Worm (Caenorhabditis elegans): ENCODE data around the gene Y69H2.10.

The Y69H2.10 gene

DNA sequence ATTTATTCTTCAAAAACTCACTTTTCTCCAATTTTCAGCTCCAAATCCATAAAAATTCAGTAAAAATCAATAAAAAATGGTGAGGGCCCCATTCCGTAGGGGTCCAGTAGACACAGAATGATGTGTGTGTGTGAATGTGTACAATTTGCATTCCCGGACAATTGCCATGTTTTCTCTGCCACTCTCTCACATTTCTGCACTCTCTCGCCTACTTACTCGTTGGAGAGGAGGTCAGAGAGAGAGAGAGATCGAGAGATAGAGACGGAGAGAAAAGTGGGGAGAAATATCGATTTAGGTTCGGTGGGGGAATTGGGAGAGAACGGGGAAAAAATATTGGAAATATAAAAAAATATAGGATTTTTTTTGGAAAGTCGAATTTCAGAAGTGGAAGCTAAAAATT lies 53.5 kb downstream of the Y69H2.10 start:
- peak; percentile 37 for TF ChIP-seq sox-4 (tag; optimal IDR thresholded peaks at IDR 0.05)
- TF ChIP-seq pqm-1 (tag; optimal IDR thresholded peaks at IDR 0.05): no peak
- TF ChIP-seq mab-9 (GFP tag; IDR thresholded peaks at IDR 0.05): no peak
- no peak for TF ChIP-seq ceh-8 (GFP tag; optimal IDR thresholded peaks at IDR 0.05)
- TF ChIP-seq dsc-1 (tag; optimal IDR thresholded peaks at IDR 0.05): peak; percentile 81
- TF ChIP-seq F16B12.6 (tag; optimal IDR thresholded peaks at IDR 0.05): peak; percentile 58
- peak; percentile 87 for TF ChIP-seq xbp-1 (tag; optimal IDR thresholded peaks at IDR 0.05)
- peak; percentile 64 for TF ChIP-seq skn-1 (tag; optimal IDR thresholded peaks at IDR 0.05)
- no peak for TF ChIP-seq aha-1 (tag; optimal IDR thresholded peaks at IDR 0.05)
- TF ChIP-seq pag-3 (tag; optimal IDR thresholded peaks at IDR 0.05; ENCODE audit: borderline replicate concordance, insufficient read depth): no peak
- no peak for TF ChIP-seq fkh-8 (tag; optimal IDR thresholded peaks at IDR 0.05)
- TF ChIP-seq fkh-4 (tag; optimal IDR thresholded peaks at IDR 0.05; ENCODE audit: borderline replicate concordance): no peak
- peak; percentile 47 for TF ChIP-seq C16A3.4 (tag; optimal IDR thresholded peaks at IDR 0.05)
- TF ChIP-seq sptf-1 (tag; optimal IDR thresholded peaks at IDR 0.05): no peak
- TF ChIP-seq mep-1 (tag; optimal IDR thresholded peaks at IDR 0.05): peak; percentile 96
- peak; percentile 11 for TF ChIP-seq blmp-1 (tag; optimal IDR thresholded peaks at IDR 0.05)
- TF ChIP-seq hpl-2 (GFP tag; optimal IDR thresholded peaks at IDR 0.05): no peak
- no peak for TF ChIP-seq unc-30 (tag; optimal IDR thresholded peaks at IDR 0.05)
- TF ChIP-seq ceh-88 (GFP tag; IDR thresholded peaks at IDR 0.05): no peak
- peak; percentile 30 for TF ChIP-seq lin-39 (tag; optimal IDR thresholded peaks at IDR 0.05)
- peak; percentile 78 for TF ChIP-seq nhr-20 (tag; optimal IDR thresholded peaks at IDR 0.05)
- TF ChIP-seq elt-2 (tag; optimal IDR thresholded peaks at IDR 0.05): peak; percentile 35
- no peak for TF ChIP-seq C04F5.9 (tag; optimal IDR thresholded peaks at IDR 0.05)
- no peak for TF ChIP-seq pax-3 (tag; optimal IDR thresholded peaks at IDR 0.05)
- TF ChIP-seq egl-13 (tag; optimal IDR thresholded peaks at IDR 0.05): no peak
- TF ChIP-seq rnt-1 (tag; optimal IDR thresholded peaks at IDR 0.05): no peak
- TF ChIP-seq nhr-77 (tag; optimal IDR thresholded peaks at IDR 0.05): peak; percentile 64
- TF ChIP-seq mef-2 (tag; optimal IDR thresholded peaks at IDR 0.05): no peak
- peak; percentile 76 for TF ChIP-seq irx-1 (tag; optimal IDR thresholded peaks at IDR 0.05)
- peak; percentile 90 for TF ChIP-seq nhr-19 (GFP tag; conservative IDR thresholded peaks at IDR 0.05)
- TF ChIP-seq zag-1 (tag; optimal IDR thresholded peaks at IDR 0.05): peak; percentile 5
- no peak for TF ChIP-seq aly-2 (tag; optimal IDR thresholded peaks at IDR 0.05)
- no peak for TF ChIP-seq nhr-84 (tag; optimal IDR thresholded peaks at IDR 0.05)
- peak; percentile 64 for TF ChIP-seq isw-1 (GFP tag; IDR thresholded peaks at IDR 0.05)
- TF ChIP-seq lin-13 (GFP tag; optimal IDR thresholded peaks at IDR 0.05): peak; percentile 57
- peak; percentile 75 to 90 (median 85) for TF ChIP-seq ceh-82 (tag; optimal IDR thresholded peaks at IDR 0.05)
- peak; percentile 39 for TF ChIP-seq ceh-63 (GFP tag; optimal IDR thresholded peaks at IDR 0.05)
- peak; percentile 80 for TF ChIP-seq nhr-237 (tag; optimal IDR thresholded peaks at IDR 0.05)
- peak; percentile 68 for TF ChIP-seq nhr-11 (tag; optimal IDR thresholded peaks at IDR 0.05)
- TF ChIP-seq ets-5 (GFP tag; IDR thresholded peaks at IDR 0.05): no peak
- TF ChIP-seq Y116A8C.19 (tag; optimal IDR thresholded peaks at IDR 0.05; ENCODE audit: borderline replicate concordance): no peak
- TF ChIP-seq vab-15 (tag; optimal IDR thresholded peaks at IDR 0.05): no peak
- TF ChIP-seq fkh-10 (GFP tag; optimal IDR thresholded peaks at IDR 0.05): no peak
- TF ChIP-seq nhr-71 (tag; optimal IDR thresholded peaks at IDR 0.05): peak; percentile 95
- peak in 1 of 6 experiments; percentile 38 for TF ChIP-seq elt-3 (tag; optimal IDR thresholded peaks at IDR 0.05)
- no peak for TF ChIP-seq unc-62 (GFP tag; optimal IDR thresholded peaks at IDR 0.05)
- peak; percentile 86 for TF ChIP-seq snpc-4 (tag; optimal IDR thresholded peaks at IDR 0.05)
- peak; percentile 95 for TF ChIP-seq swsn-7 (tag; optimal IDR thresholded peaks at IDR 0.05)
- TF ChIP-seq ztf-4 (tag; optimal IDR thresholded peaks at IDR 0.05): no peak
- peak; percentile 90 to 92 for TF ChIP-seq lsy-2 (tag; optimal IDR thresholded peaks at IDR 0.05)
- TF ChIP-seq snu-23 (GFP tag; optimal IDR thresholded peaks at IDR 0.05): peak; percentile 94
- no peak for TF ChIP-seq nhr-76 (tag; optimal IDR thresholded peaks at IDR 0.05)
- peak in 1 of 2 experiments; percentile 66 for TF ChIP-seq mdl-1 (tag; optimal IDR thresholded peaks at IDR 0.05)
- peak in 1 of 2 experiments; percentile 72 for TF ChIP-seq ztf-11 (tag; optimal IDR thresholded peaks at IDR 0.05)

All from whole organism, L1 larva.